Worm (Caenorhabditis elegans): ENCODE data around the gene Y43D4A.6.

Y43D4A.6 gene

ce11 chrIV:16777758-16778157, 9.4 kb upstream of the Y43D4A.6 start:
- TF ChIP-seq mdl-1 (tag; optimal IDR thresholded peaks at IDR 0.05) (no peak), snpc-4 (tag; optimal IDR thresholded peaks at IDR 0.05) (no peak), nhr-11 (tag; optimal IDR thresholded peaks at IDR 0.05) (no peak), fkh-10 (GFP tag; optimal IDR thresholded peaks at IDR 0.05) (no peak)

- TF ChIP-seq hmg-11 (tag; optimal IDR thresholded peaks at IDR 0.05), result no peak
- no peak for TF ChIP-seq fkh-2 (tag; optimal IDR thresholded peaks at IDR 0.05)
- TF ChIP-seq unc-39 (tag; optimal IDR thresholded peaks at IDR 0.05), result no peak
- TF ChIP-seq nhr-28 (tag; optimal IDR thresholded peaks at IDR 0.05), result no peak
- TF ChIP-seq egl-27 (tag; optimal IDR thresholded peaks at IDR 0.05), result no peak
- TF ChIP-seq eor-1 (tag; optimal IDR thresholded peaks at IDR 0.05), result no peak
- no peak for TF ChIP-seq fos-1 (tag; optimal IDR thresholded peaks at IDR 0.05)
- no peak for TF ChIP-seq ceh-28 (tag; optimal IDR thresholded peaks at IDR 0.05)
- TF ChIP-seq fkh-10 (GFP tag; optimal IDR thresholded peaks at IDR 0.05), result no peak
- no peak for TF ChIP-seq nfya-1 (tag; optimal IDR thresholded peaks at IDR 0.05; ENCODE audit: insufficient read depth)
- no peak for TF ChIP-seq nhr-43 (tag; optimal IDR thresholded peaks at IDR 0.05; ENCODE audit: poor library complexity, severe bottlenecking)
- no peak for TF ChIP-seq pha-4 (tag; optimal IDR thresholded peaks at IDR 0.05)
- TF ChIP-seq ceh-9 (tag; optimal IDR thresholded peaks at IDR 0.05), result no peak
- TF ChIP-seq ceh-82 (tag; optimal IDR thresholded peaks at IDR 0.05), result no peak
- TF ChIP-seq skn-1 (tag; optimal IDR thresholded peaks at IDR 0.05), result no peak
- no peak for TF ChIP-seq nhr-11 (tag; optimal IDR thresholded peaks at IDR 0.05)
- no peak for TF ChIP-seq nhr-67 (tag; optimal IDR thresholded peaks at IDR 0.05)
- TF ChIP-seq lin-15B (tag; optimal IDR thresholded peaks at IDR 0.05), result no peak
- no peak for TF ChIP-seq jun-1 (tag; optimal IDR thresholded peaks at IDR 0.05)
- no peak for TF ChIP-seq nhr-25 (tag; optimal IDR thresholded peaks at IDR 0.05)
Measured at ce11 chrIV:16778644-16779043, 8.5 kb upstream of the Y43D4A.6 start.

ce11 chrIV:16806352-16806751, 19.2 kb downstream of the Y43D4A.6 start, which contains the start of gene clec-193:
Gene clec-193, minus strand, starts transcription at chrIV:16806452.
- TF ChIP-seq eor-1 (tag; optimal IDR thresholded peaks at IDR 0.05) (no peak), nhr-12 (tag; optimal IDR thresholded peaks at IDR 0.05) (no peak), nhr-43 (tag; optimal IDR thresholded peaks at IDR 0.05; ENCODE audit: poor library complexity, severe bottlenecking) (no peak), ceh-82 (tag; optimal IDR thresholded peaks at IDR 0.05) (no peak), mml-1 (tag; optimal IDR thresholded peaks at IDR 0.05) (no peak), nhr-237 (tag; optimal IDR thresholded peaks at IDR 0.05) (no peak), elt-1 (tag; optimal IDR thresholded peaks at IDR 0.05) (no peak), ama-1 (optimal IDR thresholded peaks at IDR 0.05) (no peak), nhr-11 (tag; optimal IDR thresholded peaks at IDR 0.05) (no peak), snpc-4 (tag; optimal IDR thresholded peaks at IDR 0.05) (no peak), ceh-16 (tag; optimal IDR thresholded peaks at IDR 0.05) (no peak), fkh-2 (tag; optimal IDR thresholded peaks at IDR 0.05) (no peak), skn-1 (tag; optimal IDR thresholded peaks at IDR 0.05) (no peak), fos-1 (tag; optimal IDR thresholded peaks at IDR 0.05) (no peak), mdl-1 (tag; optimal IDR thresholded peaks at IDR 0.05) (no peak), ceh-9 (tag; optimal IDR thresholded peaks at IDR 0.05) (no peak), hmg-11 (tag; optimal IDR thresholded peaks at IDR 0.05) (no peak), elt-3 (tag; optimal IDR thresholded peaks at IDR 0.05) (no peak)

- TF ChIP-seq nfya-1 (tag; optimal IDR thresholded peaks at IDR 0.05; ENCODE audit: insufficient read depth) (no peak), unc-39 (tag; optimal IDR thresholded peaks at IDR 0.05) (no peak), ceh-16 (tag; optimal IDR thresholded peaks at IDR 0.05) (no peak), snpc-4 (tag; optimal IDR thresholded peaks at IDR 0.05) (no peak), jun-1 (tag; optimal IDR thresholded peaks at IDR 0.05) (no peak), lin-39 (tag; optimal IDR thresholded peaks at IDR 0.05) (no peak), fos-1 (tag; optimal IDR thresholded peaks at IDR 0.05) (no peak), R02D3.7 (tag; optimal IDR thresholded peaks at IDR 0.05) (no peak), ceh-28 (tag; optimal IDR thresholded peaks at IDR 0.05) (no peak), nhr-25 (tag; optimal IDR thresholded peaks at IDR 0.05) (no peak), unc-62 (GFP tag; optimal IDR thresholded peaks at IDR 0.05) (no peak), ztf-4 (tag; optimal IDR thresholded peaks at IDR 0.05) (no peak), nhr-77 (tag; optimal IDR thresholded peaks at IDR 0.05) (no peak), zag-1 (tag; optimal IDR thresholded peaks at IDR 0.05) (no peak)
Measured at ce11 chrIV:16812116-16812515, 25.0 kb downstream of the Y43D4A.6 start.

ce11 chrIV:16813825-16814224, 26.7 kb downstream of the Y43D4A.6 start, which contains the start of gene Y116A8A.2:
Gene Y116A8A.2, minus strand, starts transcription at chrIV:16813925.
- TF ChIP-seq zag-1 (tag; optimal IDR thresholded peaks at IDR 0.05) (no peak), skn-1 (tag; optimal IDR thresholded peaks at IDR 0.05) (no peak), ama-1 (optimal IDR thresholded peaks at IDR 0.05) (no peak), sea-2 (GFP tag; optimal IDR thresholded peaks at IDR 0.05) (no peak), nhr-237 (tag; optimal IDR thresholded peaks at IDR 0.05) (no peak), unc-62 (GFP tag; optimal IDR thresholded peaks at IDR 0.05) (no peak), pha-4 (tag; optimal IDR thresholded peaks at IDR 0.05) (no peak), nhr-77 (tag; optimal IDR thresholded peaks at IDR 0.05) (no peak), tbx-2 (tag; optimal IDR thresholded peaks at IDR 0.05) (no peak), egl-27 (tag; optimal IDR thresholded peaks at IDR 0.05) (no peak), elt-2 (tag; optimal IDR thresholded peaks at IDR 0.05) (no peak), fkh-10 (GFP tag; optimal IDR thresholded peaks at IDR 0.05) (no peak), ceh-9 (tag; optimal IDR thresholded peaks at IDR 0.05) (no peak), snpc-4 (tag; optimal IDR thresholded peaks at IDR 0.05) (no peak), R02D3.7 (tag; optimal IDR thresholded peaks at IDR 0.05) (no peak)
